Worm (Caenorhabditis elegans) whole organism, young adult: ENCODE measurements around the gene R07B1.8.
A peak's percentile ranks its signal among the peaks of the same experiment; 100 is the strongest.

ENCODE experiments used
- B0019.2 ChIP-seq: fragments of 200-800 bp; sonication (Bioruptor generic); conservative IDR thresholded peaks from 2 replicates; pipeline ENCODE4 v1.3.6; 2022; ENCODE audit warnings: missing genetic modification reagents, missing genetic modification characterization, missing compliant biosample characterization
- D2030.7 ChIP-seq: fragments of 200-800 bp; sonication (Bioruptor generic); IDR thresholded peaks from 2 replicates; pipeline ENCODE4 v1.3.6; 2022; ENCODE audit warnings: missing genetic modification reagents, missing genetic modification characterization, missing compliant biosample characterization
- F49E8.2 ChIP-seq: sonication (generic microtip); optimal IDR thresholded peaks from 3 replicates; lab custom pipeline; 2017; ENCODE audit warnings: missing genetic modification characterization, mild to moderate bottlenecking, missing compliant biosample characterization, antibody characterized with exemption, moderate library complexity; ENCODE audit not compliant: insufficient read depth
- F52B5.7 ChIP-seq: sonication (generic microtip); optimal IDR thresholded peaks from 2 replicates; lab custom pipeline; 2016; ENCODE audit warnings: mild to moderate bottlenecking, missing genetic modification characterization, missing compliant biosample characterization
- F55B11.4 ChIP-seq: sonication (generic microtip); optimal IDR thresholded peaks from 2 replicates; lab custom pipeline; 2016; ENCODE audit warnings: missing compliant biosample characterization, missing genetic modification characterization, borderline replicate concordance; ENCODE audit not compliant: insufficient read depth
- T07F8.4 ChIP-seq: sonication (generic microtip); optimal IDR thresholded peaks from 2 replicates; lab custom pipeline; 2016; ENCODE audit warnings: mild to moderate bottlenecking, missing genetic modification characterization, moderate library complexity, missing compliant biosample characterization
- attf-5 ChIP-seq: fragments of 200-800 bp; sonication (Bioruptor generic); optimal IDR thresholded peaks from 2 replicates; lab custom pipeline; 2018; ENCODE audit warnings: mild to moderate bottlenecking, missing genetic modification characterization, missing compliant biosample characterization
- attf-6 ChIP-seq: fragments of 200-800 bp; sonication (Bioruptor generic); IDR thresholded peaks from 2 replicates; pipeline ENCODE4 v1.3.6; 2022; ENCODE audit warnings: missing genetic modification reagents, missing genetic modification characterization, missing compliant biosample characterization
- bed-1 ChIP-seq: fragments of 200-800 bp; sonication (Bioruptor generic); IDR thresholded peaks from 2 replicates; pipeline ENCODE4 v1.3.6; 2022; ENCODE audit warnings: missing genetic modification reagents, missing genetic modification characterization, missing compliant biosample characterization
- ceh-100 ChIP-seq: fragments of 200-800 bp; sonication (Bioruptor generic); IDR thresholded peaks from 2 replicates; pipeline ENCODE4 v1.3.6; 2022; ENCODE audit warnings: missing genetic modification reagents, missing genetic modification characterization, missing compliant biosample characterization
- ceh-27 ChIP-seq: fragments of 200-800 bp; sonication (Bioruptor generic); optimal IDR thresholded peaks from 2 replicates; lab custom pipeline; 2018; ENCODE audit warnings: mild to moderate bottlenecking, missing genetic modification characterization, moderate library complexity, missing compliant biosample characterization
- chd-7 ChIP-seq: sonication (generic microtip); optimal IDR thresholded peaks from 2 replicates; lab custom pipeline; 2016; ENCODE audit warnings: mild to moderate bottlenecking, missing genetic modification characterization, moderate library complexity, missing compliant biosample characterization
- dox-1 ChIP-seq: fragments of 200-800 bp; sonication (Bioruptor generic); IDR thresholded peaks from 2 replicates; pipeline ENCODE4 v1.3.6; 2022; ENCODE audit warnings: missing genetic modification reagents, missing genetic modification characterization, missing compliant biosample characterization
- egrh-3 ChIP-seq: fragments of 200-800 bp; sonication (Bioruptor generic); IDR thresholded peaks from 2 replicates; pipeline ENCODE4 v1.3.6; 2022; ENCODE audit warnings: missing genetic modification reagents, missing genetic modification characterization, missing compliant biosample characterization
- fkh-3 ChIP-seq: sonication (generic microtip); optimal IDR thresholded peaks from 2 replicates; lab custom pipeline; 2016; ENCODE audit warnings: mild to moderate bottlenecking, missing genetic modification characterization, missing compliant biosample characterization
- gei-17 ChIP-seq: fragments of 200-800 bp; sonication (Bioruptor generic); optimal IDR thresholded peaks from 2 replicates; lab custom pipeline; 2018; ENCODE audit warnings: mild to moderate bottlenecking, missing genetic modification characterization, missing compliant biosample characterization
- lag-1 ChIP-seq: fragments of 200-800 bp; sonication (Bioruptor generic); IDR thresholded peaks from 2 replicates; pipeline ENCODE4 v1.3.6; 2022; ENCODE audit warnings: missing genetic modification reagents, missing genetic modification characterization, missing compliant biosample characterization
- let-607 ChIP-seq, 2 experiments: fragments of 200-800 bp in 1 of 2; sonication (Bioruptor generic) in 1 of 2; sonication (generic microtip) in 1 of 2; optimal IDR thresholded peaks; 2 replicates each; lab custom pipeline; 2016 to 2018; ENCODE audit warnings: mild to moderate bottlenecking in 2 of 2, missing compliant biosample characterization in 2 of 2, missing genetic modification characterization in 2 of 2, moderate library complexity in 2 of 2, missing genotype in 1 of 2
- lin-54 ChIP-seq: fragments of 200-800 bp; sonication (Bioruptor generic); optimal IDR thresholded peaks from 2 replicates; lab custom pipeline; 2018; ENCODE audit warnings: mild to moderate bottlenecking, missing genetic modification characterization, missing compliant biosample characterization
- lsl-1 ChIP-seq: fragments of 200-800 bp; sonication (Bioruptor generic); optimal IDR thresholded peaks from 2 replicates; lab custom pipeline; 2018; ENCODE audit warnings: mild to moderate bottlenecking, missing genetic modification characterization, moderate library complexity, missing compliant biosample characterization
- madf-8 ChIP-seq: fragments of 200-800 bp; sonication (Bioruptor generic); conservative IDR thresholded peaks from 2 replicates; pipeline ENCODE4 v1.3.6; 2022; ENCODE audit warnings: missing genetic modification reagents, missing genetic modification characterization, missing compliant biosample characterization
- mes-4 ChIP-seq: sonication (generic microtip); optimal IDR thresholded peaks from 2 replicates; lab custom pipeline; 2016; ENCODE audit warnings: missing genotype, missing genetic modification characterization, missing compliant biosample characterization
- nfya-1 ChIP-seq: sonication (generic microtip); optimal IDR thresholded peaks from 2 replicates; lab custom pipeline; 2017; ENCODE audit warnings: antibody characterized with exemption, missing compliant biosample characterization, missing genetic modification characterization, borderline replicate concordance; ENCODE audit not compliant: insufficient read depth
- nfyb-1 ChIP-seq: fragments of 200-800 bp; sonication (Bioruptor generic); IDR thresholded peaks from 2 replicates; pipeline ENCODE4 v1.3.6; 2022; ENCODE audit warnings: missing genetic modification reagents, missing genetic modification characterization, missing compliant biosample characterization
- nhr-179 ChIP-seq: sonication (generic microtip); optimal IDR thresholded peaks from 2 replicates; lab custom pipeline; 2016; ENCODE audit warnings: mild to moderate bottlenecking, missing genetic modification characterization, missing compliant biosample characterization
- nhr-80 ChIP-seq: sonication (generic microtip); optimal IDR thresholded peaks from 2 replicates; lab custom pipeline; 2016; ENCODE audit warnings: missing genetic modification characterization, missing compliant biosample characterization
- repo-1 ChIP-seq: sonication (generic microtip); optimal IDR thresholded peaks from 2 replicates; lab custom pipeline; 2017; ENCODE audit warnings: mild to moderate bottlenecking, missing genetic modification characterization, missing compliant biosample characterization
- sptf-2 ChIP-seq: fragments of 200-800 bp; sonication (Bioruptor generic); optimal IDR thresholded peaks from 2 replicates; lab custom pipeline; 2018; ENCODE audit warnings: mild to moderate bottlenecking, missing genetic modification characterization, missing compliant biosample characterization
- tbx-9 ChIP-seq: sonication (generic microtip); optimal IDR thresholded peaks from 2 replicates; lab custom pipeline; 2016; ENCODE audit warnings: borderline replicate concordance, missing genetic modification characterization, inconsistent platforms, missing compliant biosample characterization
- tlf-1 ChIP-seq: fragments of 200-800 bp; sonication (Bioruptor generic); optimal IDR thresholded peaks from 2 replicates; lab custom pipeline; 2018; ENCODE audit warnings: mild to moderate bottlenecking, missing genetic modification characterization, missing compliant biosample characterization
- unc-130 ChIP-seq: sonication (generic microtip); optimal IDR thresholded peaks from 2 replicates; lab custom pipeline; 2016; ENCODE audit warnings: missing genetic modification reagents, missing genetic modification characterization, missing compliant biosample characterization
- ztf-22 ChIP-seq: fragments of 200-800 bp; sonication (Bioruptor generic); optimal IDR thresholded peaks from 2 replicates; lab custom pipeline; 2018; ENCODE audit warnings: mild to moderate bottlenecking, missing genetic modification characterization, moderate library complexity, missing compliant biosample characterization

The R07B1.8 gene

DNA sequence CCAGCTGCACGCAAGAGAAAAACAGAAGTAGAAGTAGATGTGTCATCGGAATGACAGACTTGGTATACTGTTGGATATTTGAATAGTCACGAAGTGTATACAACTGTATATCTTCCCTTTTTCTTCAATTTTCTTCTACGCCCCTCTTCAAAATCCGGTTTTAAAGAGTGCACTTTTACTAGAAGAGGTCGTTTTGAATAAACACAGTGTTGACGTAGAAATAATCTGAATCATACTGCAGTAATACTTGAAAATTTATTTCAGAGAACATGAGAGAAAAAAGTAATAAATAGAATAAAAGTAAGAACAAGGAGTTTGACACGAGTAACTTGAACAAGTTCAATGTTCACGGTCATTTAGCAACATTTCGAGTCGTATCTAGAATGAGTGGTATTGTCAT is at the start of gene R07B1.8:
Gene R07B1.8, minus strand, starts transcription at position 101 of the 400 bp plus-strand sequence.
- no peak for TF ChIP-seq lag-1 (GFP tag; lab: Robert Waterston, UW)
- no peak for TF ChIP-seq attf-6 (GFP tag; lab: Robert Waterston, UW)
- no peak for TF ChIP-seq tlf-1
- no peak for TF ChIP-seq B0019.2 (GFP tag; lab: Robert Waterston, UW)
- TF ChIP-seq F52B5.7 (tag; lab: Kevin White, UChicago), result no peak
- no peak for TF ChIP-seq F49E8.2 (tag; lab: Kevin White, UChicago)
- TF ChIP-seq T07F8.4 (tag; lab: Kevin White, UChicago), result no peak
- no peak for TF ChIP-seq nhr-179 (tag; lab: Kevin White, UChicago)
- no peak for TF ChIP-seq ztf-22 (GFP tag; lab: Kevin White, UChicago)
- no peak for TF ChIP-seq nhr-80
- TF ChIP-seq egrh-3 (GFP tag; lab: Robert Waterston, UW), result no peak
- TF ChIP-seq madf-8, result no peak
- no peak for TF ChIP-seq gei-17
- TF ChIP-seq lin-54, result no peak
- TF ChIP-seq attf-5 (GFP tag; lab: Kevin White, UChicago), result no peak
- no peak for TF ChIP-seq lsl-1 (GFP tag; lab: Kevin White, UChicago)
- TF ChIP-seq chd-7 (tag; lab: Kevin White, UChicago), result no peak
- TF ChIP-seq D2030.7 (GFP tag; lab: Robert Waterston, UW), result no peak

DNA sequence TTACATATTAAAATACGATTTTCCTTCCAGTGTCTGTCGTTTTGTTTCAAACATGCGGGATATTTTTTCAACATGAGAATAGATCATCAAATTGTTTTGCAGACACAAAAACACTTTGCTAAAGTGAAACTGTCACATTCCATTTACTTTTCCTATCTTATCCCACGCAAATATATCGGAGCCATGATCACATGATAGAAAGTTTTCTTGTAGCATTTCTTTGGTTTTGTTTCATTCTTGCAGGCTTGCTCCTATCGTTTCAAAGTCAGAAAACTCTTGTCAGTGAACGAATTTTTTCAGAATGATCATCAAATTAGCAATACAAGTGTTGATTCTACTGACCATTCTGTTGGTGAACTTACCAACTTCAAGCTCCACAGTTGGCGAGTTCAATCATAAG is 48.8 kb upstream of the R07B1.8 start, which contains the start of gene C17G1.2:
Gene C17G1.2, plus strand, starts transcription at position 301 of the 400 bp plus-strand sequence.
- TF ChIP-seq nfya-1, result no peak
- TF ChIP-seq ceh-100, result no peak
- TF ChIP-seq T07F8.4 (tag; lab: Kevin White, UChicago), result no peak
- TF ChIP-seq tbx-9 (tag; lab: Kevin White, UChicago), result no peak
- no peak for TF ChIP-seq fkh-3 (tag; lab: Kevin White, UChicago)
- TF ChIP-seq F55B11.4 (tag; lab: Kevin White, UChicago), result no peak
- TF ChIP-seq repo-1 (tag; lab: Kevin White, UChicago), result no peak
- TF ChIP-seq, all 124 proteins: peak for 0

DNA sequence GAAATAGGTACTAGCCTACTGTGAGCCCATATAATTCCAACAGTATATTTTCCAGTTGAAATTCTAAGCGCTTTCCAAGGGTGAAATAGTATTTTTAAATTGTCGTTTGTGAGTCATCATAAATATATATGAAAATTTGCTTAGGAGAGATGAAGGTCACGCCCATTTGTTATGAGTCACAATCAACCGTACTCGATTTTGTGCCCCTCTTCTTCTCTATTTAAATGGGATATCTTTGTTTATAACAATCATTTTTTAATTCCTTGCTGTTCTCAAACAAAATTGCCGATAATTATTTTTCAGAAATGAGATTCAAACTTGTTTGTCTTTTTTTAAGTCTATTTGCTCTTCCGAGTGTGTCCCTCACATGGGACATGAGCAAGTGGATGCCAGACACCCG is 46.5 kb upstream of the R07B1.8 start, which contains the start of gene folr-1:
Gene folr-1, plus strand, starts transcription at position 301 of the 400 bp plus-strand sequence.
- TF ChIP-seq unc-130 (GFP tag; lab: Kevin White, UChicago), result no peak
- no peak for TF ChIP-seq ceh-27 (GFP tag; lab: Kevin White, UChicago)
- TF ChIP-seq B0019.2 (GFP tag; lab: Robert Waterston, UW), result no peak
- TF ChIP-seq mes-4 (tag; lab: Kevin White, UChicago), result no peak
- TF ChIP-seq nfya-1, result no peak
- TF ChIP-seq nfyb-1 (GFP tag; lab: Robert Waterston, UW), result no peak
- TF ChIP-seq chd-7 (tag; lab: Kevin White, UChicago), result no peak
- no peak for TF ChIP-seq dox-1 (GFP tag; lab: Robert Waterston, UW)
- no peak for TF ChIP-seq F49E8.2 (tag; lab: Kevin White, UChicago)
- TF ChIP-seq gei-17, result no peak
- no peak for TF ChIP-seq sptf-2
- TF ChIP-seq repo-1 (tag; lab: Kevin White, UChicago), result no peak
- TF ChIP-seq bed-1 (GFP tag; lab: Robert Waterston, UW), result no peak

DNA sequence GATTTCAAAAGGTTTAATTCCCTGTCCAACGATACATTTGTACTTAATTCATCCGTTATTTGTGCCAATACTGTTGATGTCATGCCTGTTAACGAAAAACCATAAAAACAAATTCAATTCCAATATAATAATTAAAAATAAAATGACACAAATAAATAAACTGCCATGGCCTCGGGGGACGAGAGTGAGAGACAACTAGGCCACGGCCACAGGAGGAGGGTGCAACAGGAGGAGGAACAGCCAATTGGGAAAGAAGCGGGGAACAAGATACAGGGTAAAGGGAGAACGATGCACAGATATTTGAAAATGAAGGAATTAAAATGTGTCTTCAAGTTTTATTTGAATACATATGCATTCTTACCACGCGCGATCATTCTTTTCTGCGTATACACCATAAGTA is 44.9 kb upstream of the R07B1.8 start, which contains the start of gene F21G4.6:
Gene F21G4.6, minus strand, starts transcription at position 87 of the 400 bp plus-strand sequence.
- TF ChIP-seq ceh-100 (no peak), let-607 (tag; optimal IDR thresholded peaks at IDR 0.05; lab: Kevin White, UChicago) (peak in 1 of 2 experiments; percentile 4)
